Worm (Caenorhabditis elegans) whole organism, mixed stage, embryonic: ENCODE data around the gene F10G7.10.

Experiments used
- mab-5 ChIP-seq: fragments of 150-350 bp; optimal IDR thresholded peaks from 2 replicates; lab custom pipeline; 2014; ENCODE audit warnings: missing biosample characterization, missing genetic modification characterization
- nhr-237 ChIP-seq: fragments of 150-350 bp; optimal IDR thresholded peaks from 2 replicates; lab custom pipeline; 2014; ENCODE audit warnings: missing biosample characterization, missing genetic modification characterization
- snpc-4 ChIP-seq: fragments of 150-350 bp; optimal IDR thresholded peaks from 2 replicates; lab custom pipeline; 2014; ENCODE audit warnings: missing biosample characterization, missing genetic modification characterization
- unc-39 ChIP-seq: fragments of 150-350 bp; optimal IDR thresholded peaks from 2 replicates; lab custom pipeline; 2014; ENCODE audit warnings: missing biosample characterization, missing genetic modification characterization
- zip-8 ChIP-seq: fragments of 150-350 bp; optimal IDR thresholded peaks from 2 replicates; lab custom pipeline; 2014; ENCODE audit warnings: missing biosample characterization, missing genetic modification characterization

DNA sequence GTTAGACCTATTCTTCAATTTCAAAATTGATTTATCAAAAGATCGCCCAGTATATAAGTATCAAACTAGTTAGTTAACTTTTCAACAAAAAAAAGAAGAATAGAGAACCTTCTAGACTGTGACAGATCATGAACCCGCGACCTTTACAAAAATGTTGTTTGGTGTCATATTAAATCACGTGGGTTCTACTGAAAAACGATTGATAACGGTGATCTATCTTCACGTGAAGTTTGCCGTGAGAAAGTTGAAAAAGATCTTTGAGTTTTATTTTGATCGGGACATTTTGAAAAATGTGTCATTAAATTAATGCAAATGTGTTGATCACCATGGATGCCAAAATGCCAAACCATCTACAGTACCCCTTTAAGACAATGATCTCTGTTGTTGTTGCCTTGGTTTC is 22.3 kb upstream of the F10G7.10 start:
- TF ChIP-seq mab-5: no peak
- no peak for TF ChIP-seq unc-39 (tag; lab: Kevin White, UChicago)
- no peak for TF ChIP-seq nhr-237 (tag; lab: Kevin White, UChicago)
- no peak for TF ChIP-seq snpc-4 (tag; lab: Kevin White, UChicago)
- TF ChIP-seq zip-8 (tag; lab: Kevin White, UChicago): no peak
